Fruit fly (Drosophila melanogaster) whole organism, embryonic: ENCODE results near the gene CG16736.

ENCODE experiments used
- B-H2 ChIP-seq: fragments of 200-800 bp; sonication (Bioruptor generic); optimal IDR thresholded peaks from 2 replicates; lab custom pipeline; 2018; ENCODE audit warnings: missing biosample characterization, mild to moderate bottlenecking, missing genetic modification characterization
- Bgb ChIP-seq: fragments of 200-800 bp; sonication (Bioruptor generic); IDR thresholded peaks from 2 replicates; pipeline ENCODE4 v1.3.6; 2022; ENCODE audit warnings: missing biosample characterization, missing genetic modification characterization; ENCODE audit not compliant: partially characterized antibody
- Bteb2 ChIP-seq: fragments of 200-800 bp; sonication (Bioruptor generic); optimal IDR thresholded peaks from 2 replicates; lab custom pipeline; 2016; ENCODE audit warnings: missing biosample characterization, missing genetic modification characterization
- CG11723 ChIP-seq: fragments of 200-800 bp; sonication (Bioruptor generic); optimal IDR thresholded peaks from 2 replicates; lab custom pipeline; 2017; ENCODE audit warnings: missing biosample characterization, mild to moderate bottlenecking, missing genetic modification characterization
- CG14860 ChIP-seq: fragments of 200-800 bp; sonication (Bioruptor generic); IDR thresholded peaks from 3 replicates; pipeline ENCODE4 v1.3.6; 2022; ENCODE audit warnings: missing biosample characterization, missing genetic modification characterization; ENCODE audit not compliant: partially characterized antibody
- CG16813 ChIP-seq: fragments of 200-800 bp; sonication (Bioruptor generic); IDR thresholded peaks from 3 replicates; pipeline ENCODE4 v1.3.6; 2022; ENCODE audit warnings: missing biosample characterization, missing genetic modification characterization; ENCODE audit not compliant: partially characterized antibody
- CG18599 ChIP-seq: fragments of 200-800 bp; sonication (Bioruptor generic); optimal IDR thresholded peaks from 3 replicates; lab custom pipeline; 2017; ENCODE audit warnings: missing biosample characterization, missing genetic modification characterization, mild to moderate bottlenecking, moderate library complexity, missing genetic modification reagents
- CG31388 ChIP-seq: fragments of 200-800 bp; sonication (Bioruptor generic); optimal IDR thresholded peaks from 2 replicates; lab custom pipeline; 2016; ENCODE audit warnings: missing biosample characterization, missing genetic modification characterization
- CG34422 ChIP-seq: fragments of 200-800 bp; sonication (Bioruptor generic); IDR thresholded peaks from 3 replicates; pipeline ENCODE4 v1.3.6; 2022; ENCODE audit warnings: missing biosample characterization, missing genetic modification characterization
- CG3726 ChIP-seq: fragments of 200-800 bp; sonication (Bioruptor generic); IDR thresholded peaks from 3 replicates; pipeline ENCODE4, ENCODE4 v1.3.6; 2022; ENCODE audit warnings: missing biosample characterization, missing genetic modification characterization
- CG43689 ChIP-seq: fragments of 200-800 bp; sonication (Bioruptor generic); IDR thresholded peaks from 2 replicates; pipeline ENCODE4 v1.3.6; 2022; ENCODE audit warnings: missing biosample characterization, missing genetic modification characterization
- CG4404 ChIP-seq: fragments of 200-800 bp; sonication (Bioruptor generic); IDR thresholded peaks from 2 replicates; pipeline ENCODE4 v1.3.6; 2022; ENCODE audit warnings: missing biosample characterization, missing genetic modification characterization
- CG4424 ChIP-seq: fragments of 200-800 bp; sonication (Bioruptor generic); optimal IDR thresholded peaks from 3 replicates; lab custom pipeline; 2016; ENCODE audit warnings: missing biosample characterization, missing genetic modification characterization
- CG7556 ChIP-seq: fragments of 200-800 bp; sonication (Bioruptor generic); optimal IDR thresholded peaks from 2 replicates; lab custom pipeline; 2017; ENCODE audit warnings: missing biosample characterization, mild to moderate bottlenecking, missing genetic modification characterization
- CG8089 ChIP-seq: fragments of 200-800 bp; sonication (Bioruptor generic); optimal IDR thresholded peaks from 3 replicates; lab custom pipeline; 2016; ENCODE audit warnings: missing biosample characterization, missing genetic modification characterization
- CG8388 ChIP-seq: fragments of 200-800 bp; sonication (Bioruptor generic); optimal IDR thresholded peaks from 2 replicates; lab custom pipeline; 2019; ENCODE audit warnings: missing biosample characterization, mild to moderate bottlenecking, missing genetic modification characterization, moderate library complexity
- CG8944 ChIP-seq: fragments of 200-800 bp; sonication (Bioruptor generic); optimal IDR thresholded peaks from 3 replicates; lab custom pipeline; 2016; ENCODE audit warnings: missing biosample characterization, missing genetic modification characterization
- CG9609 ChIP-seq: fragments of 200-800 bp; sonication (Bioruptor generic); optimal IDR thresholded peaks from 3 replicates; lab custom pipeline; 2016; ENCODE audit warnings: missing biosample characterization, missing genetic modification characterization
- CG9797 ChIP-seq: fragments of 200-800 bp; sonication (Bioruptor generic); optimal IDR thresholded peaks from 3 replicates; lab custom pipeline; 2018; ENCODE audit warnings: missing biosample characterization, mild to moderate bottlenecking, missing genetic modification characterization
- CoRest ChIP-seq: fragments of 200-800 bp; sonication (Bioruptor generic); optimal IDR thresholded peaks from 3 replicates; lab custom pipeline; 2018; ENCODE audit warnings: missing biosample characterization, mild to moderate bottlenecking, missing genetic modification characterization, moderate library complexity
- CrebB ChIP-seq: fragments of 200-800 bp; sonication (Bioruptor generic); optimal IDR thresholded peaks from 3 replicates; lab custom pipeline; 2018; ENCODE audit warnings: missing biosample characterization, mild to moderate bottlenecking, missing genetic modification characterization
- Dbx ChIP-seq: fragments of 200-800 bp; sonication (Bioruptor generic); IDR thresholded peaks from 3 replicates; pipeline ENCODE4 v1.3.6; 2022; ENCODE audit warnings: missing biosample characterization, missing genetic modification characterization
- Dek ChIP-seq: fragments of 200-800 bp; sonication (Bioruptor generic); optimal IDR thresholded peaks from 3 replicates; lab custom pipeline; 2019; ENCODE audit warnings: missing biosample characterization, mild to moderate bottlenecking, missing genetic modification characterization, moderate library complexity
- Dref ChIP-seq: fragments of 200-800 bp; sonication (Bioruptor generic); IDR thresholded peaks from 2 replicates; pipeline ENCODE4 v1.3.6; 2022; ENCODE audit warnings: missing biosample characterization, missing genetic modification characterization
- HLH3B ChIP-seq: fragments of 200-800 bp; sonication (Bioruptor generic); IDR thresholded peaks from 2 replicates; pipeline ENCODE4 v1.3.6; 2022; ENCODE audit warnings: missing biosample characterization, missing genetic modification characterization
- MESR4 ChIP-seq: fragments of 200-800 bp; sonication (Bioruptor generic); optimal IDR thresholded peaks from 2 replicates; lab custom pipeline; 2018; ENCODE audit warnings: missing biosample characterization, mild to moderate bottlenecking, missing genetic modification characterization, moderate library complexity
- MTF-1 ChIP-seq: fragments of 200-800 bp; sonication (Bioruptor generic); optimal IDR thresholded peaks from 2 replicates; lab custom pipeline; 2018; ENCODE audit warnings: missing biosample characterization, mild to moderate bottlenecking, missing genetic modification characterization, borderline replicate concordance
- Max ChIP-seq: fragments of 200-800 bp; sonication (Bioruptor generic); optimal IDR thresholded peaks from 2 replicates; lab custom pipeline; 2016; ENCODE audit warnings: missing biosample characterization, mild to moderate bottlenecking, missing genetic modification characterization
- Nf-YA ChIP-seq: fragments of 200-800 bp; sonication (Bioruptor generic); IDR thresholded peaks from 2 replicates; pipeline ENCODE4 v1.3.6; 2022; ENCODE audit warnings: missing biosample characterization, missing genetic modification characterization
- Ssrp ChIP-seq: fragments of 200-800 bp; sonication (Bioruptor generic); optimal IDR thresholded peaks from 2 replicates; lab custom pipeline; 2018; ENCODE audit warnings: missing biosample characterization, mild to moderate bottlenecking, missing genetic modification characterization, moderate library complexity
- Taf1 ChIP-seq: fragments of 200-800 bp; sonication (Bioruptor generic); IDR thresholded peaks from 2 replicates; pipeline ENCODE4 v1.3.6; 2022; ENCODE audit warnings: missing biosample characterization, missing genetic modification characterization
- ac ChIP-seq: fragments of 200-800 bp; sonication (Bioruptor generic); optimal IDR thresholded peaks from 3 replicates; lab custom pipeline; 2017; ENCODE audit warnings: missing biosample characterization, mild to moderate bottlenecking, missing genetic modification characterization
- chm ChIP-seq: fragments of 200-800 bp; sonication (Bioruptor generic); IDR thresholded peaks from 2 replicates; pipeline ENCODE4 v1.3.6; 2022; ENCODE audit warnings: missing biosample characterization, missing genetic modification characterization
- chn ChIP-seq: fragments of 200-800 bp; sonication (Bioruptor generic); optimal IDR thresholded peaks from 2 replicates; lab custom pipeline; 2016; ENCODE audit warnings: missing biosample characterization, missing genetic modification characterization
- crc ChIP-seq: fragments of 200-800 bp; sonication (Bioruptor generic); optimal IDR thresholded peaks from 2 replicates; lab custom pipeline; 2016; ENCODE audit warnings: missing biosample characterization, missing genetic modification characterization
- disco-r ChIP-seq: fragments of 200-800 bp; sonication (Bioruptor generic); optimal IDR thresholded peaks from 2 replicates; lab custom pipeline; 2016; ENCODE audit warnings: missing biosample characterization, missing genetic modification characterization
- dm ChIP-seq: fragments of 200-800 bp; sonication (Bioruptor generic); optimal IDR thresholded peaks from 3 replicates; lab custom pipeline; 2016; ENCODE audit warnings: missing biosample characterization, missing genetic modification characterization
- eyg ChIP-seq: fragments of 200-800 bp; sonication (Bioruptor generic); optimal IDR thresholded peaks from 3 replicates; lab custom pipeline; 2016; ENCODE audit warnings: missing biosample characterization, missing genetic modification characterization
- gem ChIP-seq: fragments of 200-800 bp; sonication (Bioruptor generic); optimal IDR thresholded peaks from 2 replicates; lab custom pipeline; 2019; ENCODE audit warnings: missing biosample characterization, mild to moderate bottlenecking, missing genetic modification characterization, moderate library complexity
- hb ChIP-seq: fragments of 200-800 bp; sonication (Bioruptor generic); IDR thresholded peaks from 3 replicates; pipeline ENCODE4 v1.3.6; 2022; ENCODE audit warnings: missing biosample characterization, missing genetic modification characterization; ENCODE audit not compliant: partially characterized antibody
- jumu ChIP-seq: fragments of 200-800 bp; sonication (Bioruptor generic); optimal IDR thresholded peaks from 3 replicates; lab custom pipeline; 2016; ENCODE audit warnings: missing biosample characterization, missing genetic modification characterization
- kah ChIP-seq: fragments of 200-800 bp; sonication (Bioruptor generic); optimal IDR thresholded peaks from 2 replicates; lab custom pipeline; 2018; ENCODE audit warnings: missing biosample characterization, mild to moderate bottlenecking, missing genetic modification characterization
- ken ChIP-seq: fragments of 200-800 bp; sonication (Bioruptor generic); IDR thresholded peaks from 3 replicates; pipeline ENCODE4 v1.3.6; 2022; ENCODE audit warnings: missing biosample characterization, missing genetic modification characterization
- psq ChIP-seq: fragments of 200-800 bp; sonication (Bioruptor generic); optimal IDR thresholded peaks from 2 replicates; lab custom pipeline; 2017; ENCODE audit warnings: missing biosample characterization, missing genetic modification characterization
- row ChIP-seq: fragments of 200-800 bp; sonication (Bioruptor generic); IDR thresholded peaks from 3 replicates; pipeline ENCODE4 v1.3.6; 2022; ENCODE audit warnings: missing biosample characterization, missing genetic modification characterization
- run ChIP-seq: fragments of 200-800 bp; sonication (Bioruptor generic); optimal IDR thresholded peaks from 3 replicates; lab custom pipeline; 2018; ENCODE audit warnings: missing biosample characterization, mild to moderate bottlenecking, missing genetic modification characterization
- seq ChIP-seq: fragments of 200-800 bp; sonication (Bioruptor generic); IDR thresholded peaks from 2 replicates; pipeline ENCODE4 v1.3.6; 2022; ENCODE audit warnings: missing biosample characterization, missing genetic modification characterization
- z ChIP-seq: fragments of 200-800 bp; sonication (Bioruptor generic); IDR thresholded peaks from 3 replicates; pipeline ENCODE4 v1.3.6; 2022; ENCODE audit warnings: missing biosample characterization, missing genetic modification characterization
- zf30C ChIP-seq: fragments of 200-800 bp; sonication (Bioruptor generic); optimal IDR thresholded peaks from 3 replicates; lab custom pipeline; 2018; ENCODE audit warnings: missing biosample characterization, mild to moderate bottlenecking, missing genetic modification characterization

The CG16736 gene

DNA sequence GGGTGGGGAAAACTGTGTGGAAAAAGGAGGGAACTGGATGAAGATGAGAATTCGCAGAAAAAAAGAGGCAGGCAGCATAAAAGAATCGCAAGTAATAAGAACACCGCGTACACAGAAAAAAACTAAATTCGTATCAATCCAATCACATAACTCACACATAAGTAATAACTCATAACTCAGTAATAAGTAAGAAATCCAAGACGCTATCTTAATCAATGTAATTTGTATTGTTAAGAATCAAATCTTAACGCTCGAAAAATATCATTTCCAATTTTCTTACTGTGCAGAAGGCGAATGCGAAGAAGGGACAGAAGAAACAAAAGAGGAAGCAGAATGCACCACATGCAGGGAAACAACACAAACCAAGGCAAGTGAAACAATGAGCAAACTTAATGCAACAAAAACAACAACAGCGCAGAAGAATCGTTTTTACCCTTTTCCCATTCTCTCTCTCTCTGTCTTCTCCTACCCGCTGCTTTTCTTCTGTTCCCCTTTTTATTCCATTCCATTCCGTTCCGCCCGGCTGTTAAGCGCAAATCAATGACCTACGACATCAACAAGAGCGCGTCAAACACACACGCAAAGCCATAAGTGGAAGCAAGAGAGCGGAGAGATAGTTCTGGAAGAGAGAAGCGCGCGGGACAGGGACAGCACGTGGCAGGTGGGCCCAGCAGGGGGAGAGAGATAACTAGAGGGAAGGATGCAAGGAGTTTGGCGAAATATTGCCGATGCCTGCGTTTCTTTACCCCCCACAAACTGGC is 28.3 kb downstream of the CG16736 start (continued):
- TF ChIP-seq CG18599 (GFP tag; lab: Kevin White, UChicago) (peak; percentile 83), Ssrp (tag; lab: Kevin White, UChicago) (peak; percentile 83), CG43689 (GFP tag; lab: Robert Waterston, UW) (0 out of 2 replicates have a peak, but pooled peaks have one; percentile 19), CG16813 (no peak), chn (GFP tag; lab: Kevin White, UChicago) (peak; percentile 57), CG9609 (peak; percentile 78), Nf-YA (peak; percentile 59; the same call in 1 of the 2 replicates), chm (GFP tag; lab: Robert Waterston, UW) (peak; percentile 83), CG3726 (GFP tag; lab: Robert Waterston, UW) (no peak), CG8089 (peak; percentile 82), CG4424 (GFP tag; lab: Kevin White, UChicago) (peak; percentile 83), CG31388 (GFP tag; lab: Kevin White, UChicago) (no peak), Dref (GFP tag; lab: Robert Waterston, UW) (no peak), row (GFP tag; lab: Robert Waterston, UW) (peak; percentile 83), jumu (GFP tag; lab: Kevin White, UChicago) (peak; percentile 68), Dbx (GFP tag; lab: Robert Waterston, UW) (no peak), z (GFP tag; lab: Robert Waterston, UW) (peak; percentile 46; the same call in 1 of the 3 replicates), seq (GFP tag; lab: Robert Waterston, UW) (0 out of 2 replicates have a peak, but pooled peaks have one; percentile 22), kah (GFP tag; lab: Kevin White, UChicago) (peak; percentile 53), CG8944 (peak; percentile 76), CG4404 (GFP tag; lab: Robert Waterston, UW) (peak; percentile 56), disco-r (GFP tag; lab: Kevin White, UChicago) (no peak), Max (GFP tag; lab: Kevin White, UChicago) (peak; percentile 67), gem (peak; percentile 89), psq (GFP tag; lab: Kevin White, UChicago) (peak; percentile 81), CG7556 (peak; percentile 79), CG8388 (GFP tag; lab: Kevin White, UChicago) (peak; percentile 79), CG14860 (GFP tag; lab: Robert Waterston, UW) (no peak), Bgb (GFP tag; lab: Robert Waterston, UW) (no peak), run (no peak), HLH3B (GFP tag; lab: Robert Waterston, UW) (peak; percentile 66), dm (GFP tag; lab: Kevin White, UChicago) (peak; percentile 52), Dek (tag; lab: Kevin White, UChicago) (no peak), zf30C (GFP tag; lab: Kevin White, UChicago) (peak; percentile 67), Taf1 (0 out of 2 replicates have a peak, but pooled peaks have one; percentile 29), CG9797 (GFP tag; lab: Kevin White, UChicago) (no peak), MESR4 (GFP tag; lab: Kevin White, UChicago) (no peak), CrebB (no peak), CoRest (tag; lab: Kevin White, UChicago) (peak; percentile 80), CG34422 (peak; percentile 72; the same call in 2 of the 3 replicates), ken (GFP tag; lab: Robert Waterston, UW) (peak; percentile 69; the same call in 2 of the 3 replicates), crc (GFP tag; lab: Kevin White, UChicago) (peak; percentile 70), eyg (peak; percentile 53), Bteb2 (GFP tag; lab: Kevin White, UChicago) (peak; percentile 62), ac (GFP tag; lab: Kevin White, UChicago) (no peak), B-H2 (GFP tag; lab: Kevin White, UChicago) (no peak), hb (GFP tag; lab: Robert Waterston, UW) (no peak), CG11723 (GFP tag; lab: Kevin White, UChicago) (peak; percentile 55), MTF-1 (GFP tag; lab: Kevin White, UChicago) (peak; percentile 13)
